Fruit fly (Drosophila melanogaster): Measurements from ENCODE around the gene Uch.

Gene Uch

DNA sequence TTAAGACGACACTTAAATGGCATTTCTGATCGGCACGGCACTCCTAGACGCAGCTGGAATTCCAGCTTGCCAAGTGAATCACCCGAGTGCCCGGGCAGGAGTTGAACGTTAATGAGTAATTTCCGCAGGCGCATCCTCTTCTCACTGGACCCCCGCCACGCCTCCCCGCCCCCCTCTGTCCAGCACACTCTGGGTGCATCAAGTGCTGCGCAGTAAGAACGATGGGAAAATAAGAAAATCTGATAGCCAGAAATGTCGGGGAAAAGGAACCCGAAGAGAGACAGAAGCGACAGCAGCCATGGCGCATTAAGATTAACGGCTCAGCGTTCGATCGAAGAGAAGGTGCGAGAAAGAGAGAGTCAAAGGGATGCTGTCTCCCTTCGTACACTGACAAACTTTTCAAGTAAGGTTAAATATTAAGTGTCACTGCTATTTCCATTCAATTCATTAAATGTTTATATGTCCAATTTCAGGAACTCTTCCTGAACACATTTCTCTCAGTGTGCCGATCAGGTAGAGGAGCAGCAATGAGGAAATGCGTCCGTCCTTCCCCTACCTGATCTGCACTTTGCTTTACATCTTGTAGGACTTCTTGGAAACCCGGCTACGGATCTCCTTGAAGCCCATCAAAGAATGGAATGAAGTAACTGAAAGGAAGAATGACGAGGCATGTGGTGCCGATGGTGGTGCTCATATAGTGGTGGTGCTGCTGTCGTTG is 49.3 kb downstream of the Uch start (continued):
- TF ChIP-seq Xrp1 (GFP tag; IDR thresholded peaks at IDR 0.05) (peak; percentile 93), corto (GFP tag; optimal IDR thresholded peaks at IDR 0.05) (peak; percentile 94), CG34422 (GFP tag; IDR thresholded peaks at IDR 0.05) (0 out of 3 replicates have a peak, but pooled peaks have one; percentile 24), CG8765 (GFP tag; IDR thresholded peaks at IDR 0.05) (peak; percentile 93)

DNA sequence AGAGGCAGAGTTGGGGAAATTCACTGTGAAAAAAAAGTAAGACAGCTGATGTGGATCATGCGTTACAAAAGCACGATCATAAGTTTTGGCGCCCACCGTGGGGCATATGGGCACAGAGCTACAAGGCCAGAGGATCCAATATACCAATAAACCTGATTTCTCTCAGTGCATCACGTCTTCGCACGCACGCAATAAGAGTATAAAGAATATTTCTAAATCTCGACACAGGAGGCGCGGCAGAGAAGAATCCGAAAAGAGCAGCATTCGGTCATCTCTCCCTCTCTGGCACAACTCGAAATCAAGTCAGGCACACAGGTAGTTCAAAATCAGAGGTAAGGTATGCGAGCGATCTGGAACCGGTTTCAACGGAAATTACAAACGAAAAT is 50.5 kb downstream of the Uch start:
- TF ChIP-seq sima (GFP tag; optimal IDR thresholded peaks at IDR 0.05) (peak; percentile 68), CG31224 (GFP tag; IDR thresholded peaks at IDR 0.05) (peak; percentile 83), caup (GFP tag; optimal IDR thresholded peaks at IDR 0.05; ENCODE audit: severe bottlenecking) (peak; percentile 77), cad (GFP tag; optimal IDR thresholded peaks at IDR 0.05) (peak; percentile 29), CG13424 (tag; optimal IDR thresholded peaks at IDR 0.05) (peak; percentile 82), Hmr (GFP tag; optimal IDR thresholded peaks at IDR 0.05) (peak; percentile 83), Stat92E (GFP tag; optimal IDR thresholded peaks at IDR 0.05) (peak in 1 of 3 experiments; percentile 81), CG10366 (GFP tag; IDR thresholded peaks at IDR 0.05) (peak; percentile 89), CG32532 (GFP tag; IDR thresholded peaks at IDR 0.05) (peak; percentile 90), gfzf (GFP tag; optimal IDR thresholded peaks at IDR 0.05) (no peak), D19B (GFP tag; optimal IDR thresholded peaks at IDR 0.05) (peak; percentile 29), CG8359 (GFP tag; optimal IDR thresholded peaks at IDR 0.05; ENCODE audit: borderline replicate concordance) (peak; percentile 77), CG14441 (GFP tag; IDR thresholded peaks at IDR 0.05) (peak; percentile 86), Pdp1 (GFP tag; optimal IDR thresholded peaks at IDR 0.05) (peak; percentile 69 to 91), Mes4 (GFP tag; optimal IDR thresholded peaks at IDR 0.05) (peak; percentile 95), H15 (GFP tag; IDR thresholded peaks at IDR 0.05) (peak; percentile 95), Max (GFP tag; optimal IDR thresholded peaks at IDR 0.05) (peak; percentile 47), CG1647 (GFP tag; optimal IDR thresholded peaks at IDR 0.05) (peak; percentile 72), B-H1 (GFP tag; IDR thresholded peaks at IDR 0.05) (peak; percentile 69), CG16863 (GFP tag; optimal IDR thresholded peaks at IDR 0.05) (peak; percentile 95), Xrp1 (GFP tag; IDR thresholded peaks at IDR 0.05) (peak; percentile 98), CrebB (tag; optimal IDR thresholded peaks at IDR 0.05) (peak; percentile 72), Spps (tag; optimal IDR thresholded peaks at IDR 0.05) (peak; percentile 85), ro (GFP tag; IDR thresholded peaks at IDR 0.05) (peak; percentile 84), Dp (GFP tag; optimal IDR thresholded peaks at IDR 0.05) (no peak), kah (GFP tag; optimal IDR thresholded peaks at IDR 0.05) (peak; percentile 28), CG11398 (GFP tag; optimal IDR thresholded peaks at IDR 0.05) (peak; percentile 93), CG12155 (GFP tag; optimal IDR thresholded peaks at IDR 0.05) (peak; percentile 69), Lhr (GFP tag; optimal IDR thresholded peaks at IDR 0.05) (peak; percentile 83), CG9609 (GFP tag; optimal IDR thresholded peaks at IDR 0.05) (peak; percentile 94), Nf-YA (GFP tag; IDR thresholded peaks at IDR 0.05) (peak; percentile 88), dmrt11E (tag; optimal IDR thresholded peaks at IDR 0.05) (peak; percentile 97), CG6272 (GFP tag; IDR thresholded peaks at IDR 0.05) (peak; percentile 81), CG8388 (GFP tag; optimal IDR thresholded peaks at IDR 0.05) (peak; percentile 90), Adf1 (GFP tag; IDR thresholded peaks at IDR 0.05) (peak; percentile 10; the same call in 1 of the 2 replicates), ab (GFP tag; optimal IDR thresholded peaks at IDR 0.05) (peak; percentile 68), fru (optimal IDR thresholded peaks at IDR 0.05) (no peak), CG4282 (GFP tag; optimal IDR thresholded peaks at IDR 0.05) (peak; percentile 58), CG11456 (GFP tag; IDR thresholded peaks at IDR 0.05) (peak; percentile 86), Side (GFP tag; optimal IDR thresholded peaks at IDR 0.05) (peak; percentile 88), CG2875 (GFP tag; optimal IDR thresholded peaks at IDR 0.05) (peak; percentile 89), NfI (GFP tag; optimal IDR thresholded peaks at IDR 0.05) (peak; percentile 74), ham (GFP tag; IDR thresholded peaks at IDR 0.05) (peak; percentile 66; the same call in 1 of the 2 replicates), jigr1 (GFP tag; IDR thresholded peaks at IDR 0.05) (peak; percentile 77; the same call in 2 of the 3 replicates), slou (GFP tag; optimal IDR thresholded peaks at IDR 0.05) (peak; percentile 48)
